Fruit fly (Drosophila melanogaster) whole organism, wandering third instar larva: ENCODE data around the gene flr.

Experiments used
- Abd-B ChIP-seq: fragments of >200 bp; optimal IDR thresholded peaks from 2 replicates; lab custom pipeline; 2017; ENCODE audit warnings: missing biosample characterization, missing genetic modification characterization
- CG32264 ChIP-seq: fragments of 200-800 bp; sonication (Bioruptor generic); optimal IDR thresholded peaks from 2 replicates; lab custom pipeline; 2016; ENCODE audit warnings: missing biosample characterization, missing genetic modification characterization
- CG9705 ChIP-seq: fragments of 200-800 bp; sonication (Bioruptor generic); optimal IDR thresholded peaks from 2 replicates; lab custom pipeline; 2018; ENCODE audit warnings: missing biosample characterization, mild to moderate bottlenecking, missing genetic modification characterization
- CrebA ChIP-seq: fragments of 200-800 bp; sonication (Bioruptor generic); optimal IDR thresholded peaks from 2 replicates; lab custom pipeline; 2016; ENCODE audit warnings: missing biosample characterization, mild to moderate bottlenecking, missing genetic modification characterization, borderline replicate concordance
- Dfd ChIP-seq: fragments of >200 bp; optimal IDR thresholded peaks from 2 replicates; lab custom pipeline; 2017; ENCODE audit warnings: missing biosample characterization, missing genetic modification characterization
- Dif ChIP-seq: fragments of 200-275, 200-300 bp; sonication (Bioruptor generic); optimal IDR thresholded peaks from 2 replicates; lab custom pipeline; 2018; ENCODE audit warnings: missing biosample characterization, missing genetic modification characterization; ENCODE audit not compliant: partially characterized antibody
- GATAd ChIP-seq: sonication (Bioruptor generic); optimal IDR thresholded peaks from 2 replicates; lab custom pipeline; 2016; ENCODE audit warnings: missing biosample characterization, missing genetic modification characterization
- HLH106 ChIP-seq: fragments of 200-800 bp; optimal IDR thresholded peaks from 3 replicates; lab custom pipeline; 2019; ENCODE audit warnings: missing biosample characterization, mild to moderate bottlenecking, missing genetic modification characterization, moderate library complexity
- Hnf4 ChIP-seq: fragments of 200-800 bp; sonication (Bioruptor generic); optimal IDR thresholded peaks from 2 replicates; lab custom pipeline; 2016; ENCODE audit warnings: missing biosample characterization, mild to moderate bottlenecking, missing genetic modification characterization
- Hr78 ChIP-seq: fragments of >200 bp; optimal IDR thresholded peaks from 2 replicates; lab custom pipeline; 2017; ENCODE audit warnings: missing biosample characterization, missing genetic modification characterization
- Hr83 ChIP-seq: fragments of 200-300 bp; sonication (Bioruptor generic); optimal IDR thresholded peaks from 2 replicates; lab custom pipeline; 2016; ENCODE audit warnings: missing biosample characterization, mild to moderate bottlenecking, missing genetic modification characterization, moderate library complexity; ENCODE audit not compliant: poor library complexity, severe bottlenecking
- Jra ChIP-seq: sonication (Bioruptor generic); optimal IDR thresholded peaks from 2 replicates; lab custom pipeline; 2016; ENCODE audit warnings: missing biosample characterization, missing genetic modification characterization
- Mio ChIP-seq: sonication (Bioruptor generic); optimal IDR thresholded peaks from 2 replicates; lab custom pipeline; 2016; ENCODE audit warnings: missing biosample characterization, missing genetic modification characterization
- Myc ChIP-seq: fragments of >200 bp; optimal IDR thresholded peaks from 2 replicates; lab custom pipeline; 2017
- OdsH ChIP-seq: fragments of 200-800 bp; sonication (Bioruptor generic); optimal IDR thresholded peaks from 2 replicates; lab custom pipeline; 2016; ENCODE audit warnings: missing biosample characterization, mild to moderate bottlenecking, missing genetic modification characterization
- Rel ChIP-seq, 2 experiments: fragments of 200-800 bp; sonication (Bioruptor generic) in 1 of 2; optimal IDR thresholded peaks; 2 replicates in 1 of 2; 3 replicates in 1 of 2; lab custom pipeline; 2016 to 2019; ENCODE audit warnings: mild to moderate bottlenecking in 2 of 2, missing biosample characterization in 2 of 2, missing genetic modification characterization in 2 of 2, moderate library complexity in 1 of 2
- Sp1 ChIP-seq: fragments of 200-800 bp; sonication (Bioruptor generic); optimal IDR thresholded peaks from 3 replicates; lab custom pipeline; 2019; ENCODE audit warnings: missing biosample characterization, mild to moderate bottlenecking, missing genetic modification characterization, moderate library complexity
- Vsx2 ChIP-seq: fragments of 200-300, 225-300 bp; sonication (Bioruptor generic); optimal IDR thresholded peaks from 2 replicates; lab custom pipeline; 2018; ENCODE audit warnings: missing biosample characterization, missing genetic modification characterization; ENCODE audit not compliant: partially characterized antibody
- dl ChIP-seq, 2 experiments: fragments of 175-275, 200-275 bp in 1 of 2; fragments of 200-275 bp in 1 of 2; sonication (Bioruptor generic); optimal IDR thresholded peaks; lab custom pipeline; 2018; ENCODE audit warnings: mild to moderate bottlenecking in 2 of 2, missing biosample characterization in 2 of 2, missing genetic modification characterization in 2 of 2, moderate library complexity in 2 of 2; ENCODE audit not compliant: partially characterized antibody in 2 of 2, insufficient read depth in 1 of 2
- dmrt93B ChIP-seq: fragments of 200-800 bp; sonication (Bioruptor generic); optimal IDR thresholded peaks from 2 replicates; lab custom pipeline; 2018; ENCODE audit warnings: missing biosample characterization, mild to moderate bottlenecking, missing genetic modification characterization
- ey ChIP-seq: fragments of 200-800 bp; sonication (Bioruptor generic); optimal IDR thresholded peaks from 2 replicates; lab custom pipeline; 2016; ENCODE audit warnings: missing biosample characterization, missing genetic modification characterization
- foxo ChIP-seq, 2 experiments: fragments of 200-800 bp; sonication (Bioruptor generic); optimal IDR thresholded peaks; 2 replicates in 1 of 2; 3 replicates in 1 of 2; lab custom pipeline; 2016 to 2017; ENCODE audit warnings: missing biosample characterization in 2 of 2, missing genetic modification characterization in 2 of 2
- fru ChIP-seq: fragments of 200-800 bp; sonication (Bioruptor generic); optimal IDR thresholded peaks from 3 replicates; lab custom pipeline; 2016; ENCODE audit warnings: missing biosample characterization, mild to moderate bottlenecking, missing genetic modification characterization
- jim ChIP-seq: fragments of 175-275, 200-325 bp; sonication (Bioruptor generic); optimal IDR thresholded peaks from 2 replicates; lab custom pipeline; 2016; ENCODE audit warnings: missing biosample characterization, mild to moderate bottlenecking, missing genetic modification characterization
- pan ChIP-seq: fragments of >200 bp; optimal IDR thresholded peaks from 2 replicates; lab custom pipeline; 2017
- psq ChIP-seq: fragments of 200-800 bp; sonication (Bioruptor generic); optimal IDR thresholded peaks from 3 replicates; lab custom pipeline; 2017; ENCODE audit warnings: missing biosample characterization, mild to moderate bottlenecking, missing genetic modification characterization, moderate library complexity
- rgr ChIP-seq: fragments of 200-800 bp; sonication (Bioruptor generic); optimal IDR thresholded peaks from 3 replicates; lab custom pipeline; 2016; ENCODE audit warnings: missing biosample characterization, mild to moderate bottlenecking, missing genetic modification characterization
- sage ChIP-seq: fragments of 200-800 bp; sonication (Bioruptor generic); optimal IDR thresholded peaks from 2 replicates; lab custom pipeline; 2016; ENCODE audit warnings: missing biosample characterization, mild to moderate bottlenecking, missing genetic modification characterization
- sv ChIP-seq: fragments of 200-800 bp; sonication (Bioruptor generic); optimal IDR thresholded peaks from 3 replicates; lab custom pipeline; 2016; ENCODE audit warnings: missing biosample characterization, missing genetic modification characterization
- usp ChIP-seq: fragments of >200 bp; optimal IDR thresholded peaks from 2 replicates; lab custom pipeline; 2017; ENCODE audit warnings: missing biosample characterization, missing genetic modification characterization
- woc ChIP-seq: sonication (Bioruptor generic); optimal IDR thresholded peaks from 2 replicates; lab custom pipeline; 2016; ENCODE audit warnings: missing biosample characterization, mild to moderate bottlenecking, missing genetic modification characterization

flr gene

dm6 chr3L:13387608-13388007 is 25.0 kb upstream of the flr start, which contains the start of gene CG10171:
CG10171 (minus strand) TSS chr3L:13387907.
- TF ChIP-seq Myc (lab: Kevin White, UChicago) (peak; percentile 20), Hnf4 (no peak)

dm6 chr3L:13389834-13390233 is 22.8 kb upstream of the flr start, which contains the start of gene Poc1:
Poc1 (minus strand) TSS chr3L:13390006.
- no peak for TF ChIP-seq sage (GFP tag; lab: Kevin White, UChicago)
- TF ChIP-seq GATAd (GFP tag; lab: Kevin White, UChicago): no peak
- TF ChIP-seq CrebA (GFP tag; lab: Kevin White, UChicago): no peak
- no peak for TF ChIP-seq sv (GFP tag; lab: Kevin White, UChicago)
- TF ChIP-seq Mio (GFP tag; lab: Kevin White, UChicago): no peak
- TF ChIP-seq Hr83: no peak
- TF ChIP-seq woc: no peak
- TF ChIP-seq Abd-B (GFP tag; lab: Kevin White, UChicago): no peak
- TF ChIP-seq Sp1 (GFP tag; lab: Kevin White, UChicago): no peak
- no peak for TF ChIP-seq usp (GFP tag; lab: Kevin White, UChicago)
- no peak for TF ChIP-seq Vsx2
- no peak for TF ChIP-seq Jra
- TF ChIP-seq dmrt93B (GFP tag; lab: Kevin White, UChicago): no peak
- no peak for TF ChIP-seq rgr (GFP tag; lab: Kevin White, UChicago)
- no peak for TF ChIP-seq CG9705 (GFP tag; lab: Kevin White, UChicago)
- no peak for TF ChIP-seq ey (GFP tag; lab: Kevin White, UChicago)
- no peak for TF ChIP-seq fru (GFP tag; lab: Kevin White, UChicago)

- TF ChIP-seq dl (GFP tag; optimal IDR thresholded peaks at IDR 0.05; lab: Kevin White, UChicago; ENCODE audit: insufficient read depth in 1 of 2, partially characterized antibody in 2 of 2): no peak
- TF ChIP-seq HLH106: peak; percentile 23
- TF ChIP-seq OdsH (GFP tag; lab: Kevin White, UChicago): peak; percentile 22
- TF ChIP-seq pan (lab: Kevin White, UChicago): no peak
- peak in 1 of 2 experiments; percentile 20 for TF ChIP-seq foxo (GFP tag; optimal IDR thresholded peaks at IDR 0.05; lab: Kevin White, UChicago)
Measured at dm6 chr3L:13393538-13393937, 19.1 kb upstream of the flr start.

dm6 chr3L:13397656-13398055 is 15.0 kb upstream of the flr start:
- TF ChIP-seq Dif (GFP tag; lab: Kevin White, UChicago): no peak
- TF ChIP-seq Hr83: no peak
- no peak for TF ChIP-seq Rel (GFP tag; optimal IDR thresholded peaks at IDR 0.05; lab: Kevin White, UChicago)
- no peak for TF ChIP-seq Rel (tag; optimal IDR thresholded peaks at IDR 0.05; lab: Kevin White, UChicago)
- no peak for TF ChIP-seq Myc (lab: Kevin White, UChicago)
- TF ChIP-seq CG32264 (GFP tag; lab: Kevin White, UChicago): no peak
- no peak for TF ChIP-seq CrebA (GFP tag; lab: Kevin White, UChicago)
- TF ChIP-seq psq (GFP tag; lab: Kevin White, UChicago): no peak
- no peak for TF ChIP-seq GATAd (GFP tag; lab: Kevin White, UChicago)
- TF ChIP-seq Dfd: no peak
- no peak for TF ChIP-seq Sp1 (GFP tag; lab: Kevin White, UChicago)
- TF ChIP-seq dmrt93B (GFP tag; lab: Kevin White, UChicago): no peak
- TF ChIP-seq rgr (GFP tag; lab: Kevin White, UChicago): no peak

dm6 chr3L:13400872-13401418 is 11.7 kb upstream of the flr start, which contains the start of gene sens:
sens (minus strand) TSS chr3L:13401125.
- TF ChIP-seq Hr78 (GFP tag; lab: Kevin White, UChicago): no peak
- TF ChIP-seq Jra: peak; percentile 38
- peak; percentile 32 for TF ChIP-seq Sp1 (GFP tag; lab: Kevin White, UChicago)
- TF ChIP-seq Hnf4: no peak
- TF ChIP-seq jim: peak; percentile 35
- TF ChIP-seq CG32264 (GFP tag; lab: Kevin White, UChicago): no peak
- no peak for TF ChIP-seq woc
